Worm (Caenorhabditis elegans) whole organism, L4 larva: ENCODE data around the gene C38C3.6.
A peak's percentile ranks its signal among the peaks of the same experiment; 100 is the strongest.

Source experiments
- D1046.2 ChIP-seq: fragments of 200-800 bp; sonication (Bioruptor generic); IDR thresholded peaks from 2 replicates; pipeline ENCODE4 v1.3.6; 2022; ENCODE audit warnings: missing genetic modification characterization, missing compliant biosample characterization
- F37D6.2 ChIP-seq: sonication (generic microtip); optimal IDR thresholded peaks from 2 replicates; lab custom pipeline; 2016; ENCODE audit warnings: mild to moderate bottlenecking, missing genetic modification characterization, missing compliant biosample characterization
- T26A8.4 ChIP-seq: fragments of 200-800 bp; sonication (Bioruptor generic); IDR thresholded peaks from 2 replicates; pipeline ENCODE4 v1.3.6; 2022; ENCODE audit warnings: missing genetic modification characterization, missing compliant biosample characterization
- Y48G9A.11 ChIP-seq: fragments of 200-800 bp; sonication (Bioruptor generic); IDR thresholded peaks from 2 replicates; pipeline ENCODE4 v1.3.6; 2022; ENCODE audit warnings: missing genetic modification reagents, missing genetic modification characterization, missing compliant biosample characterization
- Y75B8A.6 ChIP-seq: fragments of 200-800 bp; sonication (Bioruptor generic); IDR thresholded peaks from 2 replicates; pipeline ENCODE4 v1.3.6; 2022; ENCODE audit warnings: missing genetic modification reagents, missing genetic modification characterization, missing compliant biosample characterization
- ZK337.2 ChIP-seq: fragments of 200-800 bp; sonication (Bioruptor generic); IDR thresholded peaks from 2 replicates; pipeline ENCODE4 v1.3.6; 2022; ENCODE audit warnings: missing genetic modification reagents, missing genetic modification characterization, missing compliant biosample characterization
- aha-1 ChIP-seq: fragments of 150-350 bp; peaks from one replicate; lab custom pipeline; 2014; ENCODE audit warnings: missing biosample characterization, missing genetic modification characterization
- aly-2 ChIP-seq: sonication (generic microtip); optimal IDR thresholded peaks from 2 replicates; lab custom pipeline; 2018; ENCODE audit warnings: missing biosample characterization, missing genetic modification characterization
- ama-1 ChIP-seq: fragments of 150-350 bp; optimal IDR thresholded peaks from 2 replicates; lab custom pipeline; 2014; ENCODE audit warnings: inconsistent platforms, mixed read lengths
- ceh-28 ChIP-seq: fragments of 150-350 bp; optimal IDR thresholded peaks from 2 replicates; lab custom pipeline; 2014; ENCODE audit warnings: missing biosample characterization, missing genetic modification reagents, missing genetic modification characterization
- daf-12 ChIP-seq: fragments of 150-350 bp; optimal IDR thresholded peaks from 2 replicates; lab custom pipeline; 2014; ENCODE audit warnings: missing biosample characterization, missing genetic modification reagents, missing genetic modification characterization
- daf-16 ChIP-seq, 3 experiments: sonication (generic microtip); optimal IDR thresholded peaks; 2 replicates each; lab custom pipeline; 2016 to 2017; ENCODE audit warnings: missing genetic modification characterization in 3 of 3, missing genetic modification reagents in 3 of 3, mild to moderate bottlenecking in 2 of 3, missing compliant biosample characterization in 2 of 3, missing biosample characterization in 1 of 3, moderate library complexity in 1 of 3
- daf-19 ChIP-seq: fragments of 200-800 bp; sonication (Bioruptor generic); conservative IDR thresholded peaks from 2 replicates; pipeline ENCODE4 v1.3.6; 2022; ENCODE audit warnings: missing genetic modification characterization, missing compliant biosample characterization
- dmd-6 ChIP-seq: fragments of 200-800 bp; sonication (Bioruptor generic); IDR thresholded peaks from 2 replicates; pipeline ENCODE4 v1.3.6; 2022; ENCODE audit warnings: missing genetic modification reagents, missing genetic modification characterization, missing compliant biosample characterization
- dmd-8 ChIP-seq: fragments of 200-800 bp; sonication (Bioruptor generic); IDR thresholded peaks from 2 replicates; pipeline ENCODE4 v1.3.6; 2022; ENCODE audit warnings: missing genetic modification characterization, missing compliant biosample characterization
- dmd-9 ChIP-seq: fragments of 200-800 bp; sonication (Bioruptor generic); IDR thresholded peaks from 2 replicates; pipeline ENCODE4 v1.3.6; 2022; ENCODE audit warnings: missing genetic modification reagents, missing genetic modification characterization, missing compliant biosample characterization
- egl-27 ChIP-seq: sonication (generic microtip); optimal IDR thresholded peaks from 3 replicates; lab custom pipeline; 2017; ENCODE audit warnings: missing biosample characterization, missing genetic modification reagents, missing genetic modification characterization
- fkh-10 ChIP-seq: fragments of 150-350 bp; optimal IDR thresholded peaks from 2 replicates; lab custom pipeline; 2014; ENCODE audit warnings: missing biosample characterization, missing genetic modification reagents, missing genetic modification characterization
- fos-1 ChIP-seq: fragments of 150-350 bp; optimal IDR thresholded peaks from 2 replicates; lab custom pipeline; 2014; ENCODE audit warnings: missing biosample characterization, missing genetic modification characterization
- hlh-11 ChIP-seq: fragments of 200-800 bp; sonication (Bioruptor generic); optimal IDR thresholded peaks from 2 replicates; lab custom pipeline; 2018; ENCODE audit warnings: mild to moderate bottlenecking, missing genetic modification characterization, missing compliant biosample characterization
- hlh-30 ChIP-seq: sonication (generic microtip); optimal IDR thresholded peaks from 2 replicates; lab custom pipeline; 2017; ENCODE audit warnings: antibody characterized with exemption, mild to moderate bottlenecking, missing genetic modification characterization, missing compliant biosample characterization; ENCODE audit not compliant: insufficient read depth
- hmg-1.1 ChIP-seq: fragments of 200-800 bp; sonication (Bioruptor generic); IDR thresholded peaks from 2 replicates; pipeline ENCODE4 v1.3.6; 2022; ENCODE audit warnings: missing genetic modification reagents, missing genetic modification characterization, missing compliant biosample characterization
- lim-7 ChIP-seq: fragments of 200-800 bp; sonication (Bioruptor generic); IDR thresholded peaks from 2 replicates; pipeline ENCODE4 v1.3.6; 2022; ENCODE audit warnings: missing genetic modification characterization, missing compliant biosample characterization
- lin-1 ChIP-seq: fragments of 200-800 bp; sonication (Bioruptor generic); IDR thresholded peaks from 2 replicates; pipeline ENCODE4 v1.3.6; 2022; ENCODE audit warnings: missing genetic modification reagents, missing genetic modification characterization, missing compliant biosample characterization
- lin-29 ChIP-seq: fragments of 200-800 bp; sonication (Bioruptor generic); IDR thresholded peaks from 2 replicates; pipeline ENCODE4 v1.3.6; 2022; ENCODE audit warnings: missing genetic modification reagents, missing genetic modification characterization, missing compliant biosample characterization
- lir-3 ChIP-seq: sonication (generic microtip); optimal IDR thresholded peaks from 2 replicates; lab custom pipeline; 2016; ENCODE audit warnings: mild to moderate bottlenecking, missing genetic modification characterization, missing compliant biosample characterization
- madf-5 ChIP-seq, 2 experiments: fragments of 200-800 bp; sonication (Bioruptor generic); IDR thresholded peaks; 2 replicates each; pipeline ENCODE4 v1.3.6; 2022; ENCODE audit warnings: missing compliant biosample characterization in 2 of 2, missing genetic modification characterization in 2 of 2
- madf-9 ChIP-seq: fragments of 200-800 bp; sonication (Bioruptor generic); conservative IDR thresholded peaks from 2 replicates; pipeline ENCODE4 v1.3.6; 2022; ENCODE audit warnings: missing genetic modification reagents, missing genetic modification characterization, missing compliant biosample characterization
- mep-1 ChIP-seq: fragments of 150-350 bp; sonication (generic microtip); optimal IDR thresholded peaks from 3 replicates; lab custom pipeline; 2014; ENCODE audit warnings: missing biosample characterization, missing genetic modification characterization
- mes-2 ChIP-seq: sonication (generic microtip); optimal IDR thresholded peaks from 2 replicates; lab custom pipeline; 2016; ENCODE audit warnings: missing genotype, mild to moderate bottlenecking, missing genetic modification characterization, missing compliant biosample characterization; ENCODE audit not compliant: poor library complexity, severe bottlenecking
- mxl-3 ChIP-seq: fragments of 200-800 bp; sonication (Bioruptor generic); optimal IDR thresholded peaks from 2 replicates; lab custom pipeline; 2018; ENCODE audit warnings: mild to moderate bottlenecking, missing genetic modification characterization, missing compliant biosample characterization
- nhr-28 ChIP-seq: fragments of 150-350 bp; optimal IDR thresholded peaks from 2 replicates; lab custom pipeline; 2014; ENCODE audit warnings: missing biosample characterization, missing genetic modification characterization
- nhr-41 ChIP-seq: fragments of 200-800 bp; sonication (Bioruptor generic); IDR thresholded peaks from 2 replicates; pipeline ENCODE4 v1.3.6; 2022; ENCODE audit warnings: missing genetic modification reagents, missing genetic modification characterization, missing compliant biosample characterization
- sdz-12 ChIP-seq: fragments of 200-800 bp; sonication (Bioruptor generic); optimal IDR thresholded peaks from 2 replicates; lab custom pipeline; 2018; ENCODE audit warnings: mild to moderate bottlenecking, missing genetic modification characterization, missing compliant biosample characterization
- skn-1 ChIP-seq: fragments of 150-350 bp; optimal IDR thresholded peaks from 2 replicates; lab custom pipeline; 2014; ENCODE audit warnings: missing biosample characterization, missing genetic modification characterization
- snpc-4 ChIP-seq: fragments of 150-350 bp; optimal IDR thresholded peaks from 2 replicates; lab custom pipeline; 2014; ENCODE audit warnings: missing biosample characterization, missing genetic modification characterization
- tra-1 ChIP-seq: fragments of 200-800 bp; sonication (Bioruptor generic); IDR thresholded peaks from 2 replicates; pipeline ENCODE4 v1.3.6; 2022; ENCODE audit warnings: missing genetic modification reagents, missing genetic modification characterization, missing compliant biosample characterization
- unc-62 ChIP-seq, 3 experiments: fragments of 150-350 bp in 1 of 3; sonication (generic microtip); optimal IDR thresholded peaks in 2 of 3; peaks in 1 of 3; 1 replicate in 1 of 3; 2 replicates in 2 of 3; lab custom pipeline; 2014 to 2017; ENCODE audit warnings: missing biosample characterization in 3 of 3, missing genetic modification characterization in 3 of 3, missing genetic modification reagents in 3 of 3, missing genotype in 1 of 3
- vab-7 ChIP-seq: fragments of 200-800 bp; sonication (Bioruptor generic); IDR thresholded peaks from 2 replicates; pipeline ENCODE4 v1.3.6; 2022; ENCODE audit warnings: missing genetic modification reagents, missing genetic modification characterization, missing compliant biosample characterization

C38C3.6 gene

ce11 chrV:1532455-1532854, 41.0 kb upstream of the C38C3.6 start:
- TF ChIP-seq lin-1 (GFP tag; lab: Robert Waterston, UW) (no peak), madf-9 (no peak), hmg-1.1 (GFP tag; lab: Robert Waterston, UW) (no peak), fos-1 (tag; lab: Kevin White, UChicago) (no peak), daf-12 (tag; lab: Kevin White, UChicago) (no peak), unc-62 (GFP tag; optimal IDR thresholded peaks at IDR 0.05 in 1 of 2; lab: Kevin White, UChicago) (peak in 1 of 2 experiments; percentile 93), unc-62 (tag; optimal IDR thresholded peaks at IDR 0.05; lab: Kevin White, UChicago) (no peak), sdz-12 (GFP tag; lab: Kevin White, UChicago) (no peak)
- TF ChIP-seq, all 104 proteins: peak for 1

DNA sequence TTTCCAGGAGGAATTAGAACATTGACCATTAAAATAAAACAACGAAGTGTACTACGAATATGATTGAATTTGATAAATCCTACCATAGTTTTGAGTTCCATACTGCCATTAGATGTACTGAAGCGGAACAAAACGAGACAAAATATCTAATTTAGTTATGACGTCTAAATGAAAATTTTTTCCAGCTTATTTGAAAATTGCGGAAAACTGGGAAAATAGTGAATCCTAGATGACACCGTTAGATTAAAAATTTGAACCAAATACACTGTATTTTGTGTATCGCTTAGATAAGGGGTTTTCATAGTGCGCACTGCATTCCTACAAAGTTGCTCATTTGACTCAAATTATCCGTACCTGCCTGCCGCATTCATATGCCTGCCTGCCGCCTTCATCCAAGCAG, 39.7 kb upstream of the C38C3.6 start, which contains the start of gene K02H11.4:
K02H11.4 (minus strand) TSS at position 101 of the 400 bp plus-strand sequence.
- TF ChIP-seq daf-19 (GFP tag; lab: Robert Waterston, UW) (no peak), hlh-11 (tag; lab: Kevin White, UChicago) (no peak), lir-3 (no peak)

- TF ChIP-seq ama-1 (lab: Kevin White, UChicago) (no peak), aly-2 (tag; lab: Kevin White, UChicago) (no peak), ceh-28 (tag; lab: Kevin White, UChicago) (no peak), mes-2 (tag; lab: Kevin White, UChicago) (no peak), madf-5 (GFP tag; IDR thresholded peaks at IDR 0.05; lab: Robert Waterston, UW) (no peak), snpc-4 (tag; lab: Kevin White, UChicago) (no peak), hlh-30 (tag; lab: Kevin White, UChicago) (no peak), tra-1 (GFP tag; lab: Robert Waterston, UW) (no peak), egl-27 (tag; lab: Kevin White, UChicago) (no peak), dmd-6 (GFP tag; lab: Robert Waterston, UW) (no peak), T26A8.4 (GFP tag; lab: Robert Waterston, UW) (no peak), fkh-10 (GFP tag; lab: Kevin White, UChicago) (no peak), nhr-41 (GFP tag; lab: Robert Waterston, UW) (no peak)
Measured at ce11 chrV:1527985-1528384, 36.6 kb upstream of the C38C3.6 start, which contains the start of gene str-236. str-236 (minus strand) TSS chrV:1528085.

ce11 chrV:1522485-1522884, 31.1 kb upstream of the C38C3.6 start, which contains the start of gene str-243:
str-243 (plus strand) TSS chrV:1522785.
- TF ChIP-seq skn-1 (tag; lab: Kevin White, UChicago), result no peak
- TF ChIP-seq vab-7 (GFP tag; lab: Robert Waterston, UW), result no peak
- no peak for TF ChIP-seq nhr-28 (tag; lab: Kevin White, UChicago)
- TF ChIP-seq dmd-9, result no peak
- no peak for TF ChIP-seq Y48G9A.11 (GFP tag; lab: Robert Waterston, UW)
- no peak for TF ChIP-seq Y75B8A.6 (GFP tag; lab: Robert Waterston, UW)
- no peak for TF ChIP-seq lim-7 (GFP tag; lab: Robert Waterston, UW)
- TF ChIP-seq D1046.2, result no peak
- TF ChIP-seq fos-1 (tag; lab: Kevin White, UChicago), result no peak
- TF ChIP-seq F37D6.2 (tag; lab: Kevin White, UChicago), result no peak
- TF ChIP-seq mep-1 (tag; lab: Kevin White, UChicago), result no peak
- TF ChIP-seq daf-16 (GFP tag; optimal IDR thresholded peaks at IDR 0.05; lab: Kevin White, UChicago), result no peak
- no peak for TF ChIP-seq daf-16 (tag; optimal IDR thresholded peaks at IDR 0.05; lab: Kevin White, UChicago)
- TF ChIP-seq aha-1 (tag; lab: Kevin White, UChicago), result no peak
- TF ChIP-seq dmd-8, result no peak
- TF ChIP-seq nhr-41 (GFP tag; lab: Robert Waterston, UW), result no peak
- TF ChIP-seq T26A8.4 (GFP tag; lab: Robert Waterston, UW), result no peak
- TF ChIP-seq mxl-3, result no peak
- TF ChIP-seq lin-29 (GFP tag; lab: Robert Waterston, UW), result no peak
- TF ChIP-seq ZK337.2 (GFP tag; lab: Robert Waterston, UW), result no peak
- TF ChIP-seq tra-1 (GFP tag; lab: Robert Waterston, UW), result no peak
- TF ChIP-seq, all 104 proteins: peak for 0
